Fruit fly (Drosophila melanogaster): ENCODE results near the gene MTPAP.

dm6 chrX:1375265-1375958, 26.3 kb upstream of the MTPAP start, which contains the start of gene AMPKalpha:
- TF ChIP-seq usp (GFP tag; optimal IDR thresholded peaks at IDR 0.05) (no peak), Dll (optimal IDR thresholded peaks at IDR 0.05) (no peak), EcR (GFP tag; optimal IDR thresholded peaks at IDR 0.05) (no peak), pan (optimal IDR thresholded peaks at IDR 0.05) (no peak), CG8478 (optimal IDR thresholded peaks at IDR 0.05) (no peak)

Data from whole organism.